Worm (Caenorhabditis elegans): ENCODE data around the gene gly-6.

gly-6 gene

ce11 chrIII:4378600-4379293 lies 47.7 kb upstream of the gly-6 start (continued):
- TF ChIP-seq C08G9.2 (tag; optimal IDR thresholded peaks at IDR 0.05) (peak; percentile 43), zip-5 (tag; optimal IDR thresholded peaks at IDR 0.05) (peak; percentile 10), dmd-4 (tag; optimal IDR thresholded peaks at IDR 0.05; ENCODE audit: borderline replicate concordance) (peak; percentile 12), fkh-6 (tag; optimal IDR thresholded peaks at IDR 0.05) (peak; percentile 63), ttx-3 (tag; optimal IDR thresholded peaks at IDR 0.05) (peak; percentile 31)

ce11 chrIII:4374854-4375253 lies 43.8 kb upstream of the gly-6 start, which contains the start of gene pals-26:
Gene pals-26 (plus strand): TSS chrIII:4375154.
- no peak for TF ChIP-seq ceh-48 (tag; optimal IDR thresholded peaks at IDR 0.05)
- TF ChIP-seq unc-3 (GFP tag; conservative IDR thresholded peaks at IDR 0.05), result no peak
- TF ChIP-seq unc-3 (tag; optimal IDR thresholded peaks at IDR 0.05), result no peak
- no peak for TF ChIP-seq tbx-2 (tag; optimal IDR thresholded peaks at IDR 0.05)
- TF ChIP-seq odd-2 (tag; optimal IDR thresholded peaks at IDR 0.05), result no peak
- TF ChIP-seq nfya-1 (tag; optimal IDR thresholded peaks at IDR 0.05), result no peak
- TF ChIP-seq K09A11.1 (tag; optimal IDR thresholded peaks at IDR 0.05; ENCODE audit: insufficient read depth), result no peak
- no peak for TF ChIP-seq ceh-19 (GFP tag; optimal IDR thresholded peaks at IDR 0.05)
- TF ChIP-seq ceh-18 (tag; optimal IDR thresholded peaks at IDR 0.05), result no peak
- TF ChIP-seq unc-55 (GFP tag; optimal IDR thresholded peaks at IDR 0.05), result no peak
- TF ChIP-seq hlh-8 (tag; optimal IDR thresholded peaks at IDR 0.05), result no peak
- TF ChIP-seq ceh-34 (tag; optimal IDR thresholded peaks at IDR 0.05), result no peak
- no peak for TF ChIP-seq Y22D7AL.16 (tag; optimal IDR thresholded peaks at IDR 0.05)
- no peak for TF ChIP-seq ztf-16 (tag; optimal IDR thresholded peaks at IDR 0.05)
- TF ChIP-seq pha-2 (tag; optimal IDR thresholded peaks at IDR 0.05), result no peak
- TF ChIP-seq hlh-13 (GFP tag; optimal IDR thresholded peaks at IDR 0.05), result no peak
- no peak for TF ChIP-seq che-1 (tag; optimal IDR thresholded peaks at IDR 0.05)
- TF ChIP-seq ceh-30 (tag; optimal IDR thresholded peaks at IDR 0.05), result no peak
- TF ChIP-seq zip-5 (tag; optimal IDR thresholded peaks at IDR 0.05), result no peak
- TF ChIP-seq sox-2 (GFP tag; IDR thresholded peaks at IDR 0.05), result no peak

- TF ChIP-seq elt-2 (tag; optimal IDR thresholded peaks at IDR 0.05) (no peak), hlh-30 (tag; optimal IDR thresholded peaks at IDR 0.05; ENCODE audit: insufficient read depth) (no peak), gmeb-2 (tag; optimal IDR thresholded peaks at IDR 0.05) (no peak), ceh-14 (tag; optimal IDR thresholded peaks at IDR 0.05) (no peak), nhr-11 (tag; optimal IDR thresholded peaks at IDR 0.05) (no peak), F13H6.1 (tag; optimal IDR thresholded peaks at IDR 0.05) (no peak), zip-5 (tag; optimal IDR thresholded peaks at IDR 0.05) (no peak), dve-1 (tag; optimal IDR thresholded peaks at IDR 0.05) (no peak), ceh-31 (tag; optimal IDR thresholded peaks at IDR 0.05) (no peak), eyg-1 (tag; optimal IDR thresholded peaks at IDR 0.05) (no peak), T23F11.4 (GFP tag; optimal IDR thresholded peaks at IDR 0.05) (no peak), dmd-4 (tag; optimal IDR thresholded peaks at IDR 0.05; ENCODE audit: borderline replicate concordance) (no peak), syd-9 (tag; optimal IDR thresholded peaks at IDR 0.05) (no peak)
These were observed 41.9 kb upstream of the gly-6 start for ce11 chrIII:4372894-4373293.

- TF ChIP-seq T23F11.4 (GFP tag; optimal IDR thresholded peaks at IDR 0.05) (no peak), nfya-1 (tag; optimal IDR thresholded peaks at IDR 0.05) (no peak), ref-2 (tag; optimal IDR thresholded peaks at IDR 0.05) (no peak), ztf-16 (tag; optimal IDR thresholded peaks at IDR 0.05) (no peak), npax-4 (tag; optimal IDR thresholded peaks at IDR 0.05) (no peak), che-1 (tag; optimal IDR thresholded peaks at IDR 0.05) (no peak), mec-3 (tag; optimal IDR thresholded peaks at IDR 0.05; ENCODE audit: borderline replicate concordance) (no peak), ceh-9 (tag; optimal IDR thresholded peaks at IDR 0.05) (no peak), unc-42 (tag; optimal IDR thresholded peaks at IDR 0.05) (no peak), hlh-6 (tag; optimal IDR thresholded peaks at IDR 0.05) (no peak), sox-4 (tag; optimal IDR thresholded peaks at IDR 0.05) (no peak), ahr-1 (tag; optimal IDR thresholded peaks at IDR 0.05) (no peak), pag-3 (tag; optimal IDR thresholded peaks at IDR 0.05; ENCODE audit: borderline replicate concordance) (no peak), ceh-22 (tag; optimal IDR thresholded peaks at IDR 0.05) (no peak), dmd-4 (tag; optimal IDR thresholded peaks at IDR 0.05; ENCODE audit: borderline replicate concordance) (no peak), unc-3 (GFP tag; conservative IDR thresholded peaks at IDR 0.05) (no peak), unc-3 (tag; optimal IDR thresholded peaks at IDR 0.05) (no peak), ceh-18 (tag; optimal IDR thresholded peaks at IDR 0.05) (no peak)
These were observed 39.6 kb upstream of the gly-6 start, which contains the start of gene ckb-3 for ce11 chrIII:4370585-4370984. Gene ckb-3 (plus strand): TSS chrIII:4370885.
